Worm (Caenorhabditis elegans) whole organism, late embryonic: ENCODE measurements around the gene noca-1.

ENCODE experiments used
- C38D4.7 ChIP-seq: fragments of 200-800 bp; sonication (Bioruptor generic); optimal IDR thresholded peaks from 2 replicates; lab custom pipeline; 2018; ENCODE audit warnings: mild to moderate bottlenecking, missing genetic modification characterization, moderate library complexity, missing compliant biosample characterization
- K02D7.2 ChIP-seq: sonication (generic microtip); optimal IDR thresholded peaks from 2 replicates; lab custom pipeline; 2017; ENCODE audit warnings: mild to moderate bottlenecking, missing genetic modification characterization, missing compliant biosample characterization
- K09A11.1 ChIP-seq: sonication (generic microtip); optimal IDR thresholded peaks from 2 replicates; lab custom pipeline; 2017; ENCODE audit warnings: antibody characterized with exemption, mild to moderate bottlenecking, missing genetic modification characterization, missing compliant biosample characterization; ENCODE audit not compliant: insufficient read depth
- Y22D7AL.16 ChIP-seq: sonication (generic microtip); optimal IDR thresholded peaks from 2 replicates; lab custom pipeline; 2016; ENCODE audit warnings: missing genetic modification characterization, missing compliant biosample characterization
- ahr-1 ChIP-seq: sonication (generic microtip); optimal IDR thresholded peaks from 2 replicates; lab custom pipeline; 2016; ENCODE audit warnings: missing genetic modification characterization, missing compliant biosample characterization
- ama-1 ChIP-seq: fragments of 150-350 bp; optimal IDR thresholded peaks from 2 replicates; lab custom pipeline; 2014
- ceh-14 ChIP-seq: sonication (generic microtip); optimal IDR thresholded peaks from 2 replicates; lab custom pipeline; 2016; ENCODE audit warnings: missing genotype, missing genetic modification characterization, missing compliant biosample characterization
- ceh-19 ChIP-seq: fragments of 200-800 bp; sonication (Bioruptor generic); optimal IDR thresholded peaks from 2 replicates; lab custom pipeline; 2018; ENCODE audit warnings: mild to moderate bottlenecking, missing genetic modification characterization, missing compliant biosample characterization
- ceh-2 ChIP-seq: sonication (generic microtip); optimal IDR thresholded peaks from 2 replicates; lab custom pipeline; 2016; ENCODE audit warnings: missing genotype, missing genetic modification characterization, missing compliant biosample characterization
- ceh-31 ChIP-seq: sonication (generic microtip); optimal IDR thresholded peaks from 2 replicates; lab custom pipeline; 2016; ENCODE audit warnings: missing genetic modification characterization, missing compliant biosample characterization
- ceh-34 ChIP-seq: sonication (generic microtip); optimal IDR thresholded peaks from 2 replicates; lab custom pipeline; 2016; ENCODE audit warnings: mild to moderate bottlenecking, missing genetic modification characterization, missing compliant biosample characterization
- ceh-9 ChIP-seq: sonication (generic microtip); optimal IDR thresholded peaks from 2 replicates; lab custom pipeline; 2016; ENCODE audit warnings: mild to moderate bottlenecking, missing genetic modification characterization, inconsistent platforms, missing compliant biosample characterization
- dve-1 ChIP-seq: sonication (generic microtip); optimal IDR thresholded peaks from 2 replicates; lab custom pipeline; 2017; ENCODE audit warnings: antibody characterized with exemption, mild to moderate bottlenecking, missing genetic modification characterization, missing compliant biosample characterization
- elt-2 ChIP-seq: sonication (generic microtip); optimal IDR thresholded peaks from 2 replicates; lab custom pipeline; 2016; ENCODE audit warnings: missing genetic modification reagents, missing genetic modification characterization, missing compliant biosample characterization
- ets-4 ChIP-seq: sonication (generic microtip); optimal IDR thresholded peaks from 2 replicates; lab custom pipeline; 2016; ENCODE audit warnings: missing genetic modification characterization, missing compliant biosample characterization
- eyg-1 ChIP-seq: sonication (generic microtip); optimal IDR thresholded peaks from 2 replicates; lab custom pipeline; 2016; ENCODE audit warnings: missing genotype, missing genetic modification characterization, missing compliant biosample characterization
- fax-1 ChIP-seq: sonication (generic microtip); optimal IDR thresholded peaks from 2 replicates; lab custom pipeline; 2016; ENCODE audit warnings: missing genotype, missing genetic modification characterization, missing compliant biosample characterization
- fkh-6 ChIP-seq: sonication (generic microtip); optimal IDR thresholded peaks from 2 replicates; lab custom pipeline; 2016; ENCODE audit warnings: missing genetic modification characterization, missing compliant biosample characterization
- hlh-15 ChIP-seq: sonication (generic microtip); optimal IDR thresholded peaks from 2 replicates; lab custom pipeline; 2016; ENCODE audit warnings: missing genetic modification characterization, missing compliant biosample characterization
- hlh-30 ChIP-seq: sonication (generic microtip); optimal IDR thresholded peaks from 2 replicates; lab custom pipeline; 2017; ENCODE audit warnings: antibody characterized with exemption, missing genetic modification characterization, missing compliant biosample characterization; ENCODE audit not compliant: insufficient read depth
- hlh-6 ChIP-seq: sonication (generic microtip); optimal IDR thresholded peaks from 2 replicates; lab custom pipeline; 2016; ENCODE audit warnings: missing genotype, missing genetic modification characterization, missing compliant biosample characterization
- lim-6 ChIP-seq: sonication (generic microtip); optimal IDR thresholded peaks from 2 replicates; lab custom pipeline; 2016; ENCODE audit warnings: missing genetic modification characterization, missing compliant biosample characterization
- lin-11 ChIP-seq: fragments of 200-800 bp; sonication (Bioruptor generic); optimal IDR thresholded peaks from 2 replicates; lab custom pipeline; 2018; ENCODE audit warnings: mild to moderate bottlenecking, missing genetic modification characterization, missing compliant biosample characterization
- madf-2 ChIP-seq: sonication (generic microtip); optimal IDR thresholded peaks from 2 replicates; lab custom pipeline; 2017; ENCODE audit warnings: missing genetic modification characterization, missing compliant biosample characterization
- mec-3 ChIP-seq: sonication (generic microtip); optimal IDR thresholded peaks from 2 replicates; lab custom pipeline; 2016; ENCODE audit warnings: borderline replicate concordance, missing genetic modification characterization, missing compliant biosample characterization
- nfya-1 ChIP-seq: sonication (generic microtip); optimal IDR thresholded peaks from 2 replicates; lab custom pipeline; 2017; ENCODE audit warnings: missing genetic modification characterization, mild to moderate bottlenecking, missing compliant biosample characterization, antibody characterized with exemption, moderate library complexity
- odd-2 ChIP-seq: sonication (generic microtip); optimal IDR thresholded peaks from 2 replicates; lab custom pipeline; 2017; ENCODE audit warnings: antibody characterized with exemption, mild to moderate bottlenecking, missing genetic modification characterization, missing compliant biosample characterization
- pat-9 ChIP-seq: fragments of 200-800 bp; sonication (Bioruptor generic); optimal IDR thresholded peaks from 2 replicates; lab custom pipeline; 2018; ENCODE audit warnings: mild to moderate bottlenecking, missing genetic modification characterization, moderate library complexity, missing compliant biosample characterization
- pax-1 ChIP-seq: fragments of 150-350 bp; optimal IDR thresholded peaks from 2 replicates; lab custom pipeline; 2014; ENCODE audit warnings: missing biosample characterization, missing genetic modification characterization
- pha-2 ChIP-seq: sonication (generic microtip); optimal IDR thresholded peaks from 2 replicates; lab custom pipeline; 2017; ENCODE audit warnings: mild to moderate bottlenecking, missing genetic modification characterization, missing compliant biosample characterization
- pros-1 ChIP-seq: fragments of 150-350 bp; optimal IDR thresholded peaks from 2 replicates; lab custom pipeline; 2014; ENCODE audit warnings: missing biosample characterization, missing genetic modification reagents, missing genetic modification characterization
- rnt-1 ChIP-seq: sonication (generic microtip); optimal IDR thresholded peaks from 2 replicates; lab custom pipeline; 2016; ENCODE audit warnings: missing genetic modification characterization, missing compliant biosample characterization
- sox-2 ChIP-seq: fragments of 200-800 bp; sonication (Bioruptor generic); IDR thresholded peaks from 2 replicates; pipeline ENCODE4 v1.3.6; 2022; ENCODE audit warnings: missing genetic modification reagents, missing genetic modification characterization, missing compliant biosample characterization
- sox-4 ChIP-seq: sonication (generic microtip); optimal IDR thresholded peaks from 2 replicates; lab custom pipeline; 2017; ENCODE audit warnings: mild to moderate bottlenecking, missing genetic modification characterization, inconsistent platforms, missing compliant biosample characterization
- tbx-2 ChIP-seq: sonication (generic microtip); optimal IDR thresholded peaks from 2 replicates; lab custom pipeline; 2016; ENCODE audit warnings: missing genetic modification characterization, missing compliant biosample characterization
- ttx-3 ChIP-seq: sonication (generic microtip); optimal IDR thresholded peaks from 2 replicates; lab custom pipeline; 2016; ENCODE audit warnings: missing genetic modification reagents, missing genetic modification characterization, missing compliant biosample characterization
- unc-3 ChIP-seq, 2 experiments: fragments of 200-800 bp in 1 of 2; sonication (Bioruptor generic) in 1 of 2; sonication (generic microtip) in 1 of 2; conservative IDR thresholded peaks in 1 of 2; optimal IDR thresholded peaks in 1 of 2; 2 replicates each; pipeline versions ENCODE4 v1.3.6 to Lab custom; 2016 to 2022; ENCODE audit warnings: missing compliant biosample characterization in 2 of 2, missing genetic modification characterization in 2 of 2, missing genetic modification reagents in 1 of 2
- unc-42 ChIP-seq: sonication (generic microtip); optimal IDR thresholded peaks from 2 replicates; lab custom pipeline; 2016; ENCODE audit warnings: missing genotype, missing genetic modification characterization, missing compliant biosample characterization
- unc-86 ChIP-seq: sonication (generic microtip); optimal IDR thresholded peaks from 2 replicates; lab custom pipeline; 2016; ENCODE audit warnings: missing genetic modification characterization, missing compliant biosample characterization
- zip-5 ChIP-seq: sonication (generic microtip); optimal IDR thresholded peaks from 2 replicates; lab custom pipeline; 2016; ENCODE audit warnings: missing genetic modification characterization, missing compliant biosample characterization

Gene noca-1

DNA sequence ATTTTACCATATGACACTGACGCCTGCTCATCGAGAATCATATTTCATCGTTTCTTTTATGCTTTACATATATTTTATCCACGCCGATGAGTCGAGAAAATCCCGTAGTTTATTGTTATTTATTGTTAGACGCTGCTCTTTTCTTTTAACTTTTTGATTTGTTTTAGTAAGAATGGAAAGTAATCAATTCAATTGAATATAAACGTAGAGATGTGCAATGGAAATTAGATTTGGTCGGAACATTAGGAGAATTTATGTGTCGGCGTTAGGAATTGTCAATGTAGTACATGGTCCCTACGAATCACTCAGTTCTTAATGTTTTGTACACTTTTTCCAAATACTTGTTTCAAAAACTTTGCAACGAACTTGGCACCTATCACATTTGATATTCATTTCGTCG lies 12.5 kb downstream of the noca-1 start:
- TF ChIP-seq pros-1 (tag; lab: Kevin White, UChicago) (no peak), lin-11 (tag; lab: Kevin White, UChicago) (no peak), unc-42 (tag; lab: Kevin White, UChicago) (peak; percentile 94), eyg-1 (tag; lab: Kevin White, UChicago) (no peak), mec-3 (no peak)
- TF ChIP-seq, all 69 proteins: peak for 1

DNA sequence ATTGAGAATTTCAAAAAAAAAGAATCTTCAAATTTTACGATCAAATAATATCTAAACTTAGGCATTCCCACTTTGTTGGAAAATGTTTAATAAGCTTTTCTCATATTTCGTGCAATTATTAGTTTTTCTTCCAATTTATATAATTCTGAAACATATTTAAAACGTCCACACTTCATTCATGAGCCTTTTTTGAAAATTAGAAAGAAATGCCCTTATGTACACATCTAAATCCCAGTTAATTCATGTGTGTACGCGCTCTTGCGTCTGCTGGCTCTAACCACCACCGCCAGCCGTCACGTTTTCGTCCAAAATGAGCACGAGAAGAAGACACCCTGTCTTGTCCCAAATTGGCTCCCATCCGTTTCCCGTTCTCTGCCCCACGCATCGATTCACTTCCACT lies 13.9 kb downstream of the noca-1 start:
- TF ChIP-seq ahr-1 (tag; lab: Kevin White, UChicago): no peak
- peak; percentile 15 for TF ChIP-seq hlh-30 (tag; lab: Kevin White, UChicago)
- no peak for TF ChIP-seq ama-1 (lab: Kevin White, UChicago)
- TF ChIP-seq unc-42 (tag; lab: Kevin White, UChicago): peak; percentile 22
- TF ChIP-seq Y22D7AL.16 (tag; lab: Kevin White, UChicago): no peak

DNA sequence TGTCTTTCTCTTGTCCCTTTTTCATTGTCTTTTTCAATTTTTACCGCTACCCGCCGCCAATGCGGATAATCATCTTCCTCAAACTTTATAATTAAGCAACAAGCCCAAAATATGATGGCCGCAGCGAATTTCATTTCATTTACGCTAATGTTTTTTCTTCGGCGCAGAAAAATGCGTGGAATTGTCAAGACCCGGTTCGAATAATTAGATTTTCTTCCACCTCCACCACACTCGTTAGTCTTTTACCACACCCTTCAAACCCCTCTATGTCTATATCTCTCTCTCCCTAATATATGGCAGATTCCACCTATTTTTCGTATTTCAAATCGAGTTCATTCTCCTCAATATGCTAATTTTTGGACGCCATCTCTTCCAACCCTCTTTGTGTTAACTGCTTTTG lies 17.8 kb downstream of the noca-1 start:
- TF ChIP-seq ceh-31 (peak; percentile 0), unc-3 (GFP tag; conservative IDR thresholded peaks at IDR 0.05; lab: Robert Waterston, UW) (no peak), unc-3 (tag; optimal IDR thresholded peaks at IDR 0.05; lab: Kevin White, UChicago) (no peak), ama-1 (lab: Kevin White, UChicago) (no peak), Y22D7AL.16 (tag; lab: Kevin White, UChicago) (no peak), nfya-1 (tag; lab: Kevin White, UChicago) (no peak), sox-4 (tag; lab: Kevin White, UChicago) (no peak), K02D7.2 (tag; lab: Kevin White, UChicago) (no peak), ceh-14 (tag; lab: Kevin White, UChicago) (peak; percentile 32), zip-5 (tag; lab: Kevin White, UChicago) (no peak), unc-42 (tag; lab: Kevin White, UChicago) (peak; percentile 74), ceh-2 (tag; lab: Kevin White, UChicago) (no peak)
- TF ChIP-seq, all 69 proteins: peak for 3

DNA sequence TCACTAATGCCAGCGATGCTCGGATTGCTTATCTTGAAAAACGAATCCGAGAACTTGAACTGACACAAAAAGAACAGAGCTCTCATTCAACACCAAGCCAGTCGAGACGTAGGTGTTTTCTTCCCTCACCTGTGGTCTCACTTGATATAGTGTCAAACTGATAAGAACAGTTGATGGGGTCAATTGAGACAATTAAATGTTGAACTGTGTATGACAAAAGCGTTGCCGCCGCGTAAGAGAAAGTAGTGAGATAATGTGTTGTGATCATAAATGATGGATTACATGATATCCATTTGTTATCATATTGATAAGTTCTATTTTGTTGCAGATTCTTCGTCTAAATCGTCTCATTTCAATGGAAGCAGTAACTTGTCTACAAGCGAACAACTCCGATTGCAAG lies 21.0 kb downstream of the noca-1 start:
- no peak for TF ChIP-seq ets-4
- TF ChIP-seq pha-2 (tag; lab: Kevin White, UChicago): no peak
- no peak for TF ChIP-seq dve-1 (tag; lab: Kevin White, UChicago)
- TF ChIP-seq ama-1 (lab: Kevin White, UChicago): no peak
- TF ChIP-seq elt-2 (tag; lab: Kevin White, UChicago): peak; percentile 23

DNA sequence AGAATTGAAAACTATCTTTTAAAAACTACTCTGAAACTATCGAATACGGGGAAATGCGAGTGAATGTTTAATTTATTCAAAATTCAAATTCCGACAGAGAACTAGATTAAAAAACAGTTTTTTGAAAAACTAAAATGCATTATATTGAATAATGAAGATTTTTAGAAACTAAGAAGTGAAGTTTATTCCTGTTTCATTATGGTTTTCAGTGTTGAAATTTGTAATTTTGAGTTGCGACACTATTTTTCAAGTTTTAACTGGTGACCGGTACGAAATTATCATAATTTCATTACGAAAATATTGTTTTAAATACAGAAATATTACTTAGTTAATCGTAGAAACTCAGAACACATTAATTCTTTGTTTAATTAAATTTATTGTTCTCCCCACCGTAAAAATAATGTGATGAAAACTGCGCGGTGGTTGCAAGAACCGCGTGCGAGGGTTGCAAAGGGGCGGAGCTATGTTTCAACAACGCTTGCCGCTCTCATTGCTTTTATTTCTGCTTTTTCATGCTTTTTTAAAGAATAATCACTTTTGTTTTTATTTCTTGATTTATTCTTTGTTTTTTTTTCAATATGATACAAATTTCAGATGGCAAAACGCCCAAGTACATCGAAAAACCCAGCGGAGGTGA lies 23.5 kb downstream of the noca-1 start, which contains the start of gene him-17:
Gene him-17, plus strand, starts transcription at position 595 of the 637 bp plus-strand sequence.
- TF ChIP-seq unc-86 (tag; lab: Kevin White, UChicago): peak; percentile 27
- 0 out of 2 replicates have a peak, but pooled peaks have one; percentile 10 for TF ChIP-seq unc-3 (GFP tag; conservative IDR thresholded peaks at IDR 0.05; lab: Robert Waterston, UW)
- no peak for TF ChIP-seq unc-3 (tag; optimal IDR thresholded peaks at IDR 0.05; lab: Kevin White, UChicago)
- TF ChIP-seq dve-1 (tag; lab: Kevin White, UChicago): no peak
- no peak for TF ChIP-seq hlh-6
- peak; percentile 56 for TF ChIP-seq unc-42 (tag; lab: Kevin White, UChicago)
- TF ChIP-seq hlh-15: peak; percentile 25
- TF ChIP-seq tbx-2 (tag; lab: Kevin White, UChicago): peak; percentile 52
- peak; percentile 45 for TF ChIP-seq ceh-34 (tag; lab: Kevin White, UChicago)
- no peak for TF ChIP-seq ceh-9
- peak; percentile 34 for TF ChIP-seq K09A11.1 (tag; lab: Kevin White, UChicago)
- TF ChIP-seq nfya-1 (tag; lab: Kevin White, UChicago): peak; percentile 57
- no peak for TF ChIP-seq pax-1 (tag; lab: Kevin White, UChicago)
- TF ChIP-seq pha-2 (tag; lab: Kevin White, UChicago): peak; percentile 70
- peak; percentile 64 for TF ChIP-seq ttx-3 (tag; lab: Kevin White, UChicago)
- TF ChIP-seq lin-11 (tag; lab: Kevin White, UChicago): peak; percentile 42
- TF ChIP-seq Y22D7AL.16 (tag; lab: Kevin White, UChicago): no peak
- TF ChIP-seq ahr-1 (tag; lab: Kevin White, UChicago): no peak
- peak; percentile 15 for TF ChIP-seq fax-1
- peak; percentile 20 for TF ChIP-seq madf-2 (tag; lab: Kevin White, UChicago)
- TF ChIP-seq lim-6 (tag; lab: Kevin White, UChicago): no peak
- TF ChIP-seq C38D4.7 (GFP tag; lab: Kevin White, UChicago): peak; percentile 47
- peak; percentile 47 for TF ChIP-seq odd-2 (tag; lab: Kevin White, UChicago)
- TF ChIP-seq ceh-19 (GFP tag; lab: Kevin White, UChicago): peak; percentile 49
- no peak for TF ChIP-seq rnt-1 (tag; lab: Kevin White, UChicago)
- TF ChIP-seq sox-2: peak; percentile 43; the same call in 1 of the 2 replicates
- no peak for TF ChIP-seq pros-1 (tag; lab: Kevin White, UChicago)
- TF ChIP-seq fkh-6 (tag; lab: Kevin White, UChicago): peak; percentile 10
- TF ChIP-seq elt-2 (tag; lab: Kevin White, UChicago): peak; percentile 65
- peak; percentile 58 for TF ChIP-seq pat-9 (tag; lab: Kevin White, UChicago)
- peak; percentile 77 for TF ChIP-seq ceh-14 (tag; lab: Kevin White, UChicago)
